Worm (Caenorhabditis elegans) whole organism, young adult: ENCODE data around the gene srg-39.

ENCODE experiments used
- B0019.2 ChIP-seq: fragments of 200-800 bp; sonication (Bioruptor generic); conservative IDR thresholded peaks from 2 replicates; pipeline ENCODE4 v1.3.6; 2022; ENCODE audit warnings: missing genetic modification reagents, missing genetic modification characterization, missing compliant biosample characterization
- B0261.1 ChIP-seq: sonication (generic microtip); optimal IDR thresholded peaks from 2 replicates; lab custom pipeline; 2016; ENCODE audit warnings: mild to moderate bottlenecking, missing genetic modification characterization, moderate library complexity, missing compliant biosample characterization
- C17E4.6 ChIP-seq: fragments of 200-800 bp; sonication (Bioruptor generic); IDR thresholded peaks from 2 replicates; pipeline ENCODE4 v1.3.6; 2022; ENCODE audit warnings: missing genetic modification reagents, missing genetic modification characterization, missing compliant biosample characterization
- F10E7.11 ChIP-seq: sonication (generic microtip); optimal IDR thresholded peaks from 2 replicates; lab custom pipeline; 2017; ENCODE audit warnings: mild to moderate bottlenecking, missing genetic modification characterization, moderate library complexity, missing compliant biosample characterization
- F23B12.7 ChIP-seq: sonication (generic microtip); optimal IDR thresholded peaks from 2 replicates; lab custom pipeline; 2017; ENCODE audit warnings: missing genetic modification characterization, mild to moderate bottlenecking, missing compliant biosample characterization, antibody characterized with exemption, moderate library complexity; ENCODE audit not compliant: insufficient read depth
- F39B2.1 ChIP-seq: fragments of 200-800 bp; sonication (Bioruptor generic); IDR thresholded peaks from 2 replicates; pipeline ENCODE4 v1.3.6; 2022; ENCODE audit warnings: missing genetic modification reagents, missing genetic modification characterization, missing compliant biosample characterization
- bed-1 ChIP-seq: fragments of 200-800 bp; sonication (Bioruptor generic); IDR thresholded peaks from 2 replicates; pipeline ENCODE4 v1.3.6; 2022; ENCODE audit warnings: missing genetic modification reagents, missing genetic modification characterization, missing compliant biosample characterization
- ceh-100 ChIP-seq: fragments of 200-800 bp; sonication (Bioruptor generic); IDR thresholded peaks from 2 replicates; pipeline ENCODE4 v1.3.6; 2022; ENCODE audit warnings: missing genetic modification reagents, missing genetic modification characterization, missing compliant biosample characterization
- hlh-12 ChIP-seq: sonication (generic microtip); optimal IDR thresholded peaks from 2 replicates; lab custom pipeline; 2016; ENCODE audit warnings: missing genetic modification characterization, missing compliant biosample characterization
- lsy-27 ChIP-seq: sonication (generic microtip); optimal IDR thresholded peaks from 2 replicates; lab custom pipeline; 2017; ENCODE audit warnings: missing genetic modification characterization, mild to moderate bottlenecking, missing compliant biosample characterization, antibody characterized with exemption, missing genotype, borderline replicate concordance; ENCODE audit not compliant: insufficient read depth
- madf-3 ChIP-seq: fragments of 200-800 bp; sonication (Bioruptor generic); IDR thresholded peaks from 2 replicates; pipeline ENCODE4 v1.3.6; 2022; ENCODE audit warnings: missing genetic modification reagents, missing genetic modification characterization, missing compliant biosample characterization
- madf-6 ChIP-seq: fragments of 200-800 bp; sonication (Bioruptor generic); IDR thresholded peaks from 2 replicates; pipeline ENCODE4 v1.3.6; 2022; ENCODE audit warnings: missing genetic modification reagents, missing genetic modification characterization, missing compliant biosample characterization
- mcd-1 ChIP-seq: fragments of 200-800 bp; sonication (Bioruptor generic); IDR thresholded peaks from 2 replicates; pipeline ENCODE4 v1.3.6; 2022; ENCODE audit warnings: missing genetic modification reagents, missing genetic modification characterization, missing compliant biosample characterization
- nhr-120 ChIP-seq: fragments of 200-800 bp; sonication (Bioruptor generic); IDR thresholded peaks from 2 replicates; pipeline ENCODE4 v1.3.6; 2022; ENCODE audit warnings: missing genetic modification characterization, missing compliant biosample characterization
- nhr-179 ChIP-seq: sonication (generic microtip); optimal IDR thresholded peaks from 2 replicates; lab custom pipeline; 2016; ENCODE audit warnings: mild to moderate bottlenecking, missing genetic modification characterization, missing compliant biosample characterization
- pbrm-1 ChIP-seq: fragments of 200-800 bp; sonication (Bioruptor generic); IDR thresholded peaks from 2 replicates; pipeline ENCODE4 v1.3.6; 2022; ENCODE audit warnings: missing genetic modification reagents, missing genetic modification characterization, missing compliant biosample characterization
- rcor-1 ChIP-seq: fragments of 200-800 bp; sonication (Bioruptor generic); IDR thresholded peaks from 2 replicates; pipeline ENCODE4 v1.3.6; 2022; ENCODE audit warnings: missing genetic modification reagents, missing genetic modification characterization, missing compliant biosample characterization
- rec-8 ChIP-seq, 2 experiments: sonication (generic microtip); optimal IDR thresholded peaks; 2 replicates each; lab custom pipeline; 2016; ENCODE audit warnings: mild to moderate bottlenecking in 2 of 2, missing genetic modification characterization in 2 of 2, missing genetic modification reagents in 2 of 2, missing genotype in 2 of 2, missing biosample characterization in 1 of 2, missing compliant biosample characterization in 1 of 2, moderate library complexity in 1 of 2
- repo-1 ChIP-seq: sonication (generic microtip); optimal IDR thresholded peaks from 2 replicates; lab custom pipeline; 2017; ENCODE audit warnings: mild to moderate bottlenecking, missing genetic modification characterization, missing compliant biosample characterization
- sptf-2 ChIP-seq: fragments of 200-800 bp; sonication (Bioruptor generic); optimal IDR thresholded peaks from 2 replicates; lab custom pipeline; 2018; ENCODE audit warnings: mild to moderate bottlenecking, missing genetic modification characterization, missing compliant biosample characterization
- ztf-22 ChIP-seq: fragments of 200-800 bp; sonication (Bioruptor generic); optimal IDR thresholded peaks from 2 replicates; lab custom pipeline; 2018; ENCODE audit warnings: mild to moderate bottlenecking, missing genetic modification characterization, moderate library complexity, missing compliant biosample characterization

Gene srg-39

DNA sequence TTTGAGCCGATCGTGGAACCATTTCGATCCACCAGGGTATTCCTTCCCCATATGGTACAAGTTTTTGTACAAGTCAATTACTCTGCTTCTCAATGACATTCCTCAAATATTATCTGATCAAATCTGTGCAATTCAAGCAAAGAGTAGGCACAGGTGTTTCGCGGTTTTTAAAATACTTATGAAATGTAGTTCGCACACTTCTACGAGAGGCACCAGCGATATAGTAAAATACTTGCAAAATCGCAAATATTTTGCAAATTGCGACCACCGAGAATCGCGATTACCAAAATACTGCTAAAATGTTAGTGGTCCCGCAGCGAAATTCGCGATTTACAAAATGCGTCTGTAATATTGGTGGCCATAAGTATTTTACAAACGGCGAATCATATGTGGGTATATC, 42.6 kb downstream of the srg-39 start, which contains the start of gene Y42A5A.5:
TSS of gene Y42A5A.5 (minus strand) at position 101 of the 400 bp plus-strand sequence.
- 0 out of 2 replicates have a peak, but pooled peaks have one; percentile 52 for TF ChIP-seq madf-3 (GFP tag; lab: Robert Waterston, UW)
- peak; percentile 36 for TF ChIP-seq madf-6

DNA sequence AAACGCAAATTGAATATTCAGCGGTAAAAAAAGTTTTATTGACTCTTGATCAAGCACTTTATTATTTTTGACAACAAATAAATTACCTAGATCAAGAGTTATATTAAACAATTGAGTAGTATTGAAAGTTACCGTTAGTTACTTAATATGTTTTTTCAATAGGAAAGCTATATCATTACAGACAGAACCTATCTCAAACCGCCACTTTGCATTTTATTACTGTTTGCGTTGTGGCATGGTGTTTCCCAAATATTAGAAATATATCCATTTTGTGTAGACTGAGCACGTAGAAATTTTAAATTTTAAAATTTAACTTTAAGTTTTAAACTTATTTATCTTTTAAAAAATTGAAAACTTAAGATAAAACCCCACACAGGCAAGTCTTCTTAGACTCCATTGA, 47.8 kb downstream of the srg-39 start:
- TF ChIP-seq ztf-22 (GFP tag; lab: Kevin White, UChicago) (no peak), nhr-120 (no peak), F39B2.1 (GFP tag; lab: Robert Waterston, UW) (no peak), bed-1 (GFP tag; lab: Robert Waterston, UW) (no peak), hlh-12 (tag; lab: Kevin White, UChicago) (no peak), B0019.2 (GFP tag; lab: Robert Waterston, UW) (no peak), mcd-1 (no peak), lsy-27 (tag; lab: Kevin White, UChicago) (no peak), rec-8 (tag; optimal IDR thresholded peaks at IDR 0.05; lab: Kevin White, UChicago) (no peak), nhr-179 (tag; lab: Kevin White, UChicago) (no peak), F23B12.7 (tag; lab: Kevin White, UChicago) (no peak), madf-6 (no peak), sptf-2 (GFP tag; lab: Kevin White, UChicago) (no peak), pbrm-1 (GFP tag; lab: Robert Waterston, UW) (no peak), C17E4.6 (no peak), B0261.1 (no peak), rcor-1 (GFP tag; lab: Robert Waterston, UW) (no peak), repo-1 (tag; lab: Kevin White, UChicago) (no peak), F10E7.11 (tag; lab: Kevin White, UChicago) (no peak), ceh-100 (no peak)
- TF ChIP-seq, all 124 proteins: peak for 0
